Fruit fly (Drosophila melanogaster): ENCODE data around the gene alt.

The alt gene

DNA sequence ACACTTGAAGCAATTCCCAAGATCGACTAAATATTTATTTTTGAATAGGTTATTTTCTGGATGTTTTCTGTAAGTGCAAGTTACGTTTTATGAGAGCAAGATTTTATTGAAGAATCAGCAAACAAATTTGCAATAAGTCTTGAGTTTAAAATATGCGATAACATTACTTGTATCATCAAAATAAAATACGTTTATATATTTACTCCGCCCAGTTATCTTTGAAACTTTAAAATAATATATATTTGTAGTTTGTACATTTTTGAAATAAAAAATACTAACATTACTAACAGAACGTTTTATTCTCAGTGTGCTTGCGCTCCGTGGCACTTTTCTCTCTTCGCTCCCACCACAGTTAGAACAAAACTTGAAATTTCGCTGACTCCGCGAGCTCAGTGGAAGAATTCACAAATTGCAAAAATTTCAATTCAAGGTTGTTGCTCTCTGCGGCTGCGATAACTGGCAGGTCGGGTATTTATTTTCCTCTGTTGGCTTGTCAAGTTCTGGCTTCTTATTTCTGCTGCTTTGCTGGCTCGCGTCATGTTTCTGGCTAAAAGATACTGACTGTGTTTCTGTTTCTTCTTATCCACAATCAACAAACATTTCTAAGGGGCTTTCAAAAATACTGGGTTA, 2.8 kb downstream of the alt start (continued):
- 0 out of 3 replicates have a peak, but pooled peaks have one; percentile 20 for TF ChIP-seq row (GFP tag; IDR thresholded peaks at IDR 0.05)
- peak; percentile 56 for TF ChIP-seq gem (tag; optimal IDR thresholded peaks at IDR 0.05)
- peak; percentile 24 to 85 for TF ChIP-seq bsh (GFP tag; optimal IDR thresholded peaks at IDR 0.05)
- no peak for TF ChIP-seq nau (GFP tag; optimal IDR thresholded peaks at IDR 0.05)
- peak; percentile 41 for TF ChIP-seq CG12391 (tag; optimal IDR thresholded peaks at IDR 0.05)
- TF ChIP-seq trem (tag; optimal IDR thresholded peaks at IDR 0.05) = no peak
- no peak for TF ChIP-seq NC2β (GFP tag; optimal IDR thresholded peaks at IDR 0.05)
- TF ChIP-seq Xbp1 (GFP tag; optimal IDR thresholded peaks at IDR 0.05) = peak; percentile 24
- TF ChIP-seq CG17829 (tag; optimal IDR thresholded peaks at IDR 0.05) = peak; percentile 5
- TF ChIP-seq Elba2 (GFP tag; optimal IDR thresholded peaks at IDR 0.05) = no peak
- TF ChIP-seq lola (GFP tag; optimal IDR thresholded peaks at IDR 0.05) = peak in 1 of 3 experiments; percentile 2
- TF ChIP-seq CG16815 (GFP tag; optimal IDR thresholded peaks at IDR 0.05) = peak; percentile 25
- TF ChIP-seq CG2120 (GFP tag; optimal IDR thresholded peaks at IDR 0.05) = peak; percentile 37
- peak; percentile 84 for TF ChIP-seq corto (GFP tag; optimal IDR thresholded peaks at IDR 0.05)
- TF ChIP-seq CG7556 (GFP tag; optimal IDR thresholded peaks at IDR 0.05) = peak; percentile 17
- TF ChIP-seq tll (GFP tag; optimal IDR thresholded peaks at IDR 0.05) = no peak
- no peak for TF ChIP-seq CG11504 (tag; optimal IDR thresholded peaks at IDR 0.05)
- TF ChIP-seq CG14710 (tag; optimal IDR thresholded peaks at IDR 0.05) = peak; percentile 2
- peak; percentile 23 for TF ChIP-seq zfh2 (GFP tag; optimal IDR thresholded peaks at IDR 0.05)
- TF ChIP-seq CG17385 (GFP tag; optimal IDR thresholded peaks at IDR 0.05) = no peak
- TF ChIP-seq seq (GFP tag; IDR thresholded peaks at IDR 0.05) = 0 out of 2 replicates have a peak, but pooled peaks have one; percentile 7
- TF ChIP-seq CG9727 (GFP tag; optimal IDR thresholded peaks at IDR 0.05) = peak; percentile 35
- peak; percentile 30 for TF ChIP-seq CG18262 (tag; optimal IDR thresholded peaks at IDR 0.05)
- TF ChIP-seq sob (GFP tag; IDR thresholded peaks at IDR 0.05) = 0 out of 2 replicates have a peak, but pooled peaks have one; percentile 13

DNA sequence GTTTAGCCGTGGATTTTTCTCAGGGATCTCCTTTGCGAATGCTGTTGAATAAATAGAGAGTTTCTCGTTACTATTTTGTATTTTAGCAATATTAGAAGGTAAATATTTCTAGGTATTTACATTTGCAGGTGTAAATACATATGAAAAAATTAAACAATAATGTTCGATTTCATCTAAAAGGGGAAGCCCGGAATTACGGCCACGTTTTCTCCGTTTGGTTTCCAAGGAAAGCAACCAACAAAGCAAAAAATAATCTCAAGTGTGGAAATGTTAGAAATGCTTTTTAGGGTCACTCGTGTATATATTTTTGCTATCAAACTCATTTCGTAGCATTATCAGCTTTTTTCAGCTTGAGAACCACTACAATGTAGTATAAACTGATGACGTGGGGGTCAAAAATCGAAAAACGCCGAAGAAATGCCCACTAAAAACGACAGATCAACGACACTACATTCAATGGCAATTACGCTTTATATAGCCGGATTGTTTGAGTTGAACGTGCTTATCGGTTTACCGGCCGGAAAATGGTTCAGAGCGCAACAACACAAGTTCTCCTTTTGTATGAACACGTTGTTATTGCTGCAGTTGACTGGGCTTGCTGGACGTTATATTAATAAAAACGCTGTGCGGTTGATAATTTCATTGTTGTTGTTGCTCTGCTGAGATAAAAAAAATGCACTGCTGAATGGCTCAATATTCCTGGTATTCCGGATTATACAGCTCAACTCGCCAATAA, 4.0 kb downstream of the alt start:
- TF ChIP-seq exex (tag; optimal IDR thresholded peaks at IDR 0.05) = peak; percentile 42
- peak in 1 of 2 experiments; percentile 79 for TF ChIP-seq Hr78 (GFP tag; optimal IDR thresholded peaks at IDR 0.05)
- no peak for TF ChIP-seq Dad (GFP tag; optimal IDR thresholded peaks at IDR 0.05)
- TF ChIP-seq CG9932 (GFP tag; IDR thresholded peaks at IDR 0.05) = no peak
- no peak for TF ChIP-seq sna (GFP tag; IDR thresholded peaks at IDR 0.05; ENCODE audit: partially characterized antibody)
- peak; percentile 29 for TF ChIP-seq corto (GFP tag; optimal IDR thresholded peaks at IDR 0.05)
- TF ChIP-seq Xbp1 (GFP tag; optimal IDR thresholded peaks at IDR 0.05) = peak; percentile 11
- TF ChIP-seq CG2199 (GFP tag; IDR thresholded peaks at IDR 0.05) = peak; percentile 68
- TF ChIP-seq sug (tag; optimal IDR thresholded peaks at IDR 0.05) = peak; percentile 33
- TF ChIP-seq Pdp1 (GFP tag; optimal IDR thresholded peaks at IDR 0.05) = peak in 1 of 2 experiments; percentile 7
- peak; percentile 24 for TF ChIP-seq lbe (GFP tag; optimal IDR thresholded peaks at IDR 0.05)
- TF ChIP-seq crp (GFP tag; optimal IDR thresholded peaks at IDR 0.05) = no peak
- no peak for TF ChIP-seq MBD-R2 (GFP tag; IDR thresholded peaks at IDR 0.05)
- TF ChIP-seq CG13624 (GFP tag; optimal IDR thresholded peaks at IDR 0.05) = no peak
